Worm (Caenorhabditis elegans): Measurements from ENCODE around the gene ins-34.

- no peak for TF ChIP-seq unc-62 (GFP tag; optimal IDR thresholded peaks at IDR 0.05)
- TF ChIP-seq ceh-39 (tag; optimal IDR thresholded peaks at IDR 0.05) = no peak
- TF ChIP-seq snpc-4 (tag; optimal IDR thresholded peaks at IDR 0.05) = no peak
- TF ChIP-seq cnd-1 (tag; optimal IDR thresholded peaks at IDR 0.05) = no peak
These were observed 7.1 kb upstream of the ins-34 start, which contains the start of gene col-133 for ce11 chrIV:14099256-14099655.

Measured in whole organism, mixed stage, embryonic.